Fruit fly (Drosophila melanogaster) whole organism, embryonic: Measurements from ENCODE around the gene CG17650.

ENCODE experiments used
- Antp ChIP-seq: fragments of 200-800 bp; sonication (Bioruptor generic); optimal IDR thresholded peaks from 3 replicates; lab custom pipeline; 2016; ENCODE audit warnings: missing biosample characterization, missing genetic modification characterization
- CG10267 ChIP-seq: fragments of 200-800 bp; sonication (Bioruptor generic); optimal IDR thresholded peaks from 2 replicates; lab custom pipeline; 2018; ENCODE audit warnings: missing biosample characterization, mild to moderate bottlenecking, missing genetic modification characterization, moderate library complexity
- CG10274 ChIP-seq: fragments of 200-800 bp; sonication (Bioruptor generic); optimal IDR thresholded peaks from 3 replicates; lab custom pipeline; 2017; ENCODE audit warnings: missing biosample characterization, mild to moderate bottlenecking, missing genetic modification characterization
- CG11093 ChIP-seq: fragments of 200-800 bp; sonication (Bioruptor generic); IDR thresholded peaks from 3 replicates; pipeline ENCODE4 v1.3.6; 2022; ENCODE audit warnings: missing biosample characterization, missing genetic modification characterization
- CG11504 ChIP-seq: fragments of 200-800 bp; sonication (Bioruptor generic); optimal IDR thresholded peaks from 3 replicates; lab custom pipeline; 2019; ENCODE audit warnings: missing biosample characterization, mild to moderate bottlenecking, missing genetic modification characterization, moderate library complexity
- CG13894 ChIP-seq: fragments of 200-800 bp; sonication (Bioruptor generic); optimal IDR thresholded peaks from 3 replicates; lab custom pipeline; 2018; ENCODE audit warnings: missing biosample characterization, mild to moderate bottlenecking, missing genetic modification characterization, moderate library complexity
- CG14860 ChIP-seq: fragments of 200-800 bp; sonication (Bioruptor generic); IDR thresholded peaks from 3 replicates; pipeline ENCODE4 v1.3.6; 2022; ENCODE audit warnings: missing biosample characterization, missing genetic modification characterization; ENCODE audit not compliant: partially characterized antibody
- CG15011 ChIP-seq: fragments of 200-800 bp; sonication (Bioruptor generic); optimal IDR thresholded peaks from 3 replicates; lab custom pipeline; 2018; ENCODE audit warnings: missing biosample characterization, mild to moderate bottlenecking, missing genetic modification characterization
- CG18262 ChIP-seq: fragments of 200-800 bp; optimal IDR thresholded peaks from 3 replicates; lab custom pipeline; 2019; ENCODE audit warnings: missing biosample characterization, mild to moderate bottlenecking, missing genetic modification characterization, moderate library complexity
- CG18476 ChIP-seq: fragments of 200-800 bp; sonication (Bioruptor generic); optimal IDR thresholded peaks from 2 replicates; lab custom pipeline; 2016; ENCODE audit warnings: missing biosample characterization, mild to moderate bottlenecking, missing genetic modification characterization
- CG4854 ChIP-seq: fragments of 200-800 bp; sonication (Bioruptor generic); optimal IDR thresholded peaks from 2 replicates; lab custom pipeline; 2016; ENCODE audit warnings: missing biosample characterization, missing genetic modification characterization, inconsistent platforms
- CG6791 ChIP-seq: fragments of 200-800 bp; sonication (Bioruptor generic); IDR thresholded peaks from 3 replicates; pipeline ENCODE4 v1.3.6; 2022; ENCODE audit warnings: missing biosample characterization, missing genetic modification characterization; ENCODE audit not compliant: partially characterized antibody
- CG6813 ChIP-seq: fragments of 200-800 bp; sonication (Bioruptor generic); optimal IDR thresholded peaks from 2 replicates; lab custom pipeline; 2017; ENCODE audit warnings: missing biosample characterization, missing genetic modification characterization, mild to moderate bottlenecking, moderate library complexity, missing genetic modification reagents
- CG7357 ChIP-seq: fragments of 200-800 bp; sonication (Bioruptor generic); IDR thresholded peaks from 3 replicates; pipeline ENCODE4 v1.3.6; 2022; ENCODE audit warnings: missing biosample characterization, missing genetic modification characterization
- CG7556 ChIP-seq: fragments of 200-800 bp; sonication (Bioruptor generic); optimal IDR thresholded peaks from 2 replicates; lab custom pipeline; 2017; ENCODE audit warnings: missing biosample characterization, mild to moderate bottlenecking, missing genetic modification characterization
- CG7963 ChIP-seq: fragments of 200-800 bp; sonication (Bioruptor generic); IDR thresholded peaks from 3 replicates; pipeline ENCODE4 v1.3.6; 2022; ENCODE audit warnings: missing biosample characterization, missing genetic modification characterization; ENCODE audit not compliant: partially characterized antibody
- CG7987 ChIP-seq: fragments of 200-800 bp; sonication (Bioruptor generic); optimal IDR thresholded peaks from 2 replicates; lab custom pipeline; 2018; ENCODE audit warnings: missing biosample characterization, mild to moderate bottlenecking, missing genetic modification characterization, moderate library complexity
- Camta ChIP-seq: fragments of 200-800 bp; sonication (Bioruptor generic); optimal IDR thresholded peaks from 2 replicates; lab custom pipeline; 2016; ENCODE audit warnings: missing biosample characterization, missing genetic modification characterization
- Dbx ChIP-seq: fragments of 200-800 bp; sonication (Bioruptor generic); IDR thresholded peaks from 3 replicates; pipeline ENCODE4 v1.3.6; 2022; ENCODE audit warnings: missing biosample characterization, missing genetic modification characterization
- HmgD ChIP-seq: fragments of 200-800 bp; sonication (Bioruptor generic); optimal IDR thresholded peaks from 3 replicates; lab custom pipeline; 2016; ENCODE audit warnings: missing biosample characterization, missing genetic modification characterization
- Hmx ChIP-seq: fragments of 200-800 bp; sonication (Bioruptor generic); optimal IDR thresholded peaks from 2 replicates; lab custom pipeline; 2016; ENCODE audit warnings: missing biosample characterization, missing genetic modification characterization
- MESR4 ChIP-seq: fragments of 200-800 bp; sonication (Bioruptor generic); optimal IDR thresholded peaks from 2 replicates; lab custom pipeline; 2018; ENCODE audit warnings: missing biosample characterization, mild to moderate bottlenecking, missing genetic modification characterization, moderate library complexity
- Mad ChIP-seq: fragments of 200-800 bp; sonication (Bioruptor generic); optimal IDR thresholded peaks from 2 replicates; lab custom pipeline; 2016; ENCODE audit warnings: missing biosample characterization, missing genetic modification characterization
- Max ChIP-seq: fragments of 200-800 bp; sonication (Bioruptor generic); optimal IDR thresholded peaks from 2 replicates; lab custom pipeline; 2016; ENCODE audit warnings: missing biosample characterization, mild to moderate bottlenecking, missing genetic modification characterization
- Myb ChIP-seq: fragments of 200-800 bp; sonication (Bioruptor generic); optimal IDR thresholded peaks from 2 replicates; lab custom pipeline; 2016; ENCODE audit warnings: missing biosample characterization, missing genetic modification characterization
- NK7.1 ChIP-seq: fragments of 200-800 bp; sonication (Bioruptor generic); optimal IDR thresholded peaks from 3 replicates; lab custom pipeline; 2016; ENCODE audit warnings: missing biosample characterization, missing genetic modification characterization
- Nf-YA ChIP-seq: fragments of 200-800 bp; sonication (Bioruptor generic); IDR thresholded peaks from 2 replicates; pipeline ENCODE4 v1.3.6; 2022; ENCODE audit warnings: missing biosample characterization, missing genetic modification characterization
- Oaz ChIP-seq: fragments of 200-800 bp; sonication (Bioruptor generic); IDR thresholded peaks from 2 replicates; pipeline ENCODE4 v1.3.6; 2022; ENCODE audit warnings: missing biosample characterization, missing genetic modification characterization
- Oli ChIP-seq: fragments of 200-800 bp; sonication (Bioruptor generic); optimal IDR thresholded peaks from 2 replicates; lab custom pipeline; 2018; ENCODE audit warnings: missing biosample characterization, mild to moderate bottlenecking, missing genetic modification characterization, moderate library complexity
- Rx ChIP-seq: fragments of 200-800 bp; sonication (Bioruptor generic); IDR thresholded peaks from 2 replicates; pipeline ENCODE4 v1.3.6; 2022; ENCODE audit warnings: missing biosample characterization, missing genetic modification characterization
- ab ChIP-seq: fragments of 200-800 bp; sonication (Bioruptor generic); optimal IDR thresholded peaks from 2 replicates; lab custom pipeline; 2016; ENCODE audit warnings: missing biosample characterization, missing genetic modification characterization
- bbx ChIP-seq: fragments of 200-800 bp; sonication (Bioruptor generic); IDR thresholded peaks from 2 replicates; pipeline ENCODE4 v1.3.6; 2022; ENCODE audit warnings: missing biosample characterization, missing genetic modification characterization; ENCODE audit not compliant: partially characterized antibody
- cg ChIP-seq: fragments of 200-800 bp; sonication (Bioruptor generic); optimal IDR thresholded peaks from 3 replicates; lab custom pipeline; 2019; ENCODE audit warnings: missing biosample characterization, mild to moderate bottlenecking, missing genetic modification characterization, moderate library complexity
- chif ChIP-seq, 2 experiments: fragments of 200-800 bp; sonication (Bioruptor generic); optimal IDR thresholded peaks; 3 replicates each; lab custom pipeline; 2016; ENCODE audit warnings: missing biosample characterization in 2 of 2, missing genetic modification characterization in 2 of 2
- chm ChIP-seq: fragments of 200-800 bp; sonication (Bioruptor generic); IDR thresholded peaks from 2 replicates; pipeline ENCODE4 v1.3.6; 2022; ENCODE audit warnings: missing biosample characterization, missing genetic modification characterization
- crc ChIP-seq: fragments of 200-800 bp; sonication (Bioruptor generic); optimal IDR thresholded peaks from 2 replicates; lab custom pipeline; 2016; ENCODE audit warnings: missing biosample characterization, missing genetic modification characterization
- gsb-n ChIP-seq: fragments of 200-800 bp; sonication (Bioruptor generic); optimal IDR thresholded peaks from 3 replicates; lab custom pipeline; 2018; ENCODE audit warnings: missing biosample characterization, mild to moderate bottlenecking, missing genetic modification characterization
- hth ChIP-seq: fragments of >200 bp; optimal IDR thresholded peaks from 2 replicates; lab custom pipeline; 2017; ENCODE audit warnings: inconsistent platforms
- nerfin-1 ChIP-seq: fragments of 200-800 bp; sonication (Bioruptor generic); optimal IDR thresholded peaks from 3 replicates; lab custom pipeline; 2019; ENCODE audit warnings: missing biosample characterization, mild to moderate bottlenecking, missing genetic modification characterization, moderate library complexity
- row ChIP-seq: fragments of 200-800 bp; sonication (Bioruptor generic); IDR thresholded peaks from 3 replicates; pipeline ENCODE4 v1.3.6; 2022; ENCODE audit warnings: missing biosample characterization, missing genetic modification characterization
- sens-2 ChIP-seq: fragments of 200-800 bp; sonication (Bioruptor generic); IDR thresholded peaks from 2 replicates; pipeline ENCODE4 v1.3.6; 2022; ENCODE audit warnings: missing biosample characterization, missing genetic modification characterization
- sob ChIP-seq: fragments of 200-800 bp; sonication (Bioruptor generic); IDR thresholded peaks from 2 replicates; pipeline ENCODE4 v1.3.6; 2022; ENCODE audit warnings: missing biosample characterization, missing genetic modification characterization
- toy ChIP-seq: fragments of 200-800 bp; sonication (Bioruptor generic); IDR thresholded peaks from 2 replicates; pipeline ENCODE4 v1.3.6; 2022; ENCODE audit warnings: missing biosample characterization, missing genetic modification characterization
- twi ChIP-seq: fragments of 200-800 bp; optimal IDR thresholded peaks from 2 replicates; lab custom pipeline; 2019; ENCODE audit warnings: missing biosample characterization, mild to moderate bottlenecking, missing genetic modification characterization, moderate library complexity
- wor ChIP-seq: fragments of 200-800 bp; sonication (Bioruptor generic); IDR thresholded peaks from 2 replicates; pipeline ENCODE4 v1.3.6; 2022; ENCODE audit warnings: missing biosample characterization, missing genetic modification characterization
- z ChIP-seq: fragments of 200-800 bp; sonication (Bioruptor generic); IDR thresholded peaks from 3 replicates; pipeline ENCODE4 v1.3.6; 2022; ENCODE audit warnings: missing biosample characterization, missing genetic modification characterization
- zen2 ChIP-seq: fragments of 200-800 bp; sonication (Bioruptor generic); IDR thresholded peaks from 3 replicates; pipeline ENCODE4 v1.3.6; 2022; ENCODE audit warnings: missing biosample characterization, missing genetic modification characterization; ENCODE audit not compliant: partially characterized antibody
- zfh1 ChIP-seq: fragments of 200-800 bp; sonication (Bioruptor generic); IDR thresholded peaks from 3 replicates; pipeline ENCODE4 v1.3.6; 2022; ENCODE audit warnings: missing biosample characterization, missing genetic modification characterization

Gene CG17650

DNA sequence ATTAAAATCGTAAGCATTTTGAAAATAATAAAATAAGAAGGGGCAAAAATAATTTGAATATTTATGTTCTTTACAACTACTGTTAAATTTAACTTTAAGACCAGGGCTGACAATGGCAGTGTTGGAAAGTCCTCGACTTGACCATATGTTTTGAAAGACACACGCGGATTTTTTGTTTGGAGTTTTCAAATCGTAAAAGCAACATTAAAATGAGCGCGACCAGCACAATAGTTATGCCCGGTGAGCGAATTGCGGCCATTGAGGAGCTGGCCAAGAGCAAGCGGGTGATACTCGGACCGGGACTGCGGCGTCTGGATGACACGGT is 30.3 kb downstream of the CG17650 start, which contains the start of gene Rrp40 (continued):
- TF ChIP-seq twi (peak; percentile 50), cg (GFP tag; lab: Kevin White, UChicago) (peak; percentile 49), nerfin-1 (no peak), CG6791 (GFP tag; lab: Robert Waterston, UW) (0 out of 3 replicates have a peak, but pooled peaks have one; percentile 8), CG7357 (no peak), Max (GFP tag; lab: Kevin White, UChicago) (peak; percentile 3), CG10267 (tag; lab: Kevin White, UChicago) (peak; percentile 94)

DNA sequence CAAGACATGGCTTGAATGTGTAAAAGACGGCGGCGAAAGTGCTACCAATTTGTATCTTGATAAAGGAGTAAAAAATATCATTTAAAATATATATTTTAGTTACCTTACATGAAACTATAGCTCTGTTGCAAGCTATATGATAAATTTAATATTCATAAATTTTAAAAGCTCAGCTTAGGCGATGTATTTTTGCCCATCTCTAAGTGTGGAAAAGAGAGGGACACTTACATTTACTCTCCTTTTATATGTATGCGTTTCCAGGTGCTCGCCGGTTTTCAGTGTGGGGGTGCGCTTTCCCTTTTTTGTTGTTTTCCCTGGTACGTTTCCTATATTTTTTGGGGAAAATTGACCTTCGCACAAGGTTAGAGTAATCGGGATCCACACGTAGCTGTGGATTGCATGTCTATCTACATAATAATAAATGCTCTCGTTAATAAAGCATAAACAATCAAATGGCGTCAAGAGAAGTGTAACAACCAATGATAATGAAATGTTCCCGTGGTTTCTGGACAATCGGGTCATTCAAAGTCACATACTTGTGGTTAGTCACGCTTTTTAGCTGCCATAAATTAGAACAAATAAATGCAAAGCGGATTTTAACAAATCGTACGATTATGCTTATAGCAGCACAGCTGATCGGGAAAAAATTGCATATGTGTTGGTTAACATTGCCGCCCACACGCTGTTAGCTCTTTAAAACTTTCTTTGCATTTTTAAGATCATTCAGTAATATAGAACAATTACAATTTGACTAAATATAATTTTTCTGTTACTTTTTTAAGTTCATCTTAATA is 30.9 kb downstream of the CG17650 start:
- TF ChIP-seq NK7.1 (GFP tag; lab: Kevin White, UChicago): peak; percentile 74
- peak; percentile 94 for TF ChIP-seq CG18262 (tag; lab: Kevin White, UChicago)
- TF ChIP-seq CG13894 (tag; lab: Kevin White, UChicago): peak; percentile 98
- TF ChIP-seq zen2 (GFP tag; lab: Robert Waterston, UW): no peak; the same call in 2 of the 3 replicates
- 0 out of 3 replicates have a peak, but pooled peaks have one; percentile 42 for TF ChIP-seq z
- peak; percentile 98 for TF ChIP-seq Oli (tag; lab: Kevin White, UChicago)
- TF ChIP-seq sens-2: peak; percentile 89
- peak; percentile 78 for TF ChIP-seq bbx (GFP tag; lab: Robert Waterston, UW)
- TF ChIP-seq CG11504: peak; percentile 97
- TF ChIP-seq gsb-n: peak; percentile 97
- peak; percentile 94 for TF ChIP-seq CG15011 (GFP tag; lab: Kevin White, UChicago)
- peak; percentile 58; the same call in 1 of the 3 replicates for TF ChIP-seq CG7963
- peak; percentile 51 to 84 for TF ChIP-seq chif (GFP tag; optimal IDR thresholded peaks at IDR 0.05; lab: Kevin White, UChicago)
- TF ChIP-seq toy (GFP tag; lab: Robert Waterston, UW): peak; percentile 93
- peak; percentile 92 for TF ChIP-seq Nf-YA (GFP tag; lab: Robert Waterston, UW)
- peak; percentile 85 for TF ChIP-seq CG10274 (GFP tag; lab: Kevin White, UChicago)
- peak; percentile 17 for TF ChIP-seq ab
- TF ChIP-seq HmgD (GFP tag; lab: Kevin White, UChicago): no peak
- TF ChIP-seq CG11093 (GFP tag; lab: Robert Waterston, UW): peak; percentile 91
- peak; percentile 77 for TF ChIP-seq Hmx (GFP tag; lab: Kevin White, UChicago)
- TF ChIP-seq Dbx (GFP tag; lab: Robert Waterston, UW): peak; percentile 99
- TF ChIP-seq CG6813: peak; percentile 92
- peak; percentile 54 for TF ChIP-seq Myb (GFP tag; lab: Kevin White, UChicago)
- peak; percentile 91 for TF ChIP-seq CG14860 (GFP tag; lab: Robert Waterston, UW)
- peak; percentile 81 for TF ChIP-seq Camta
- peak; percentile 99 for TF ChIP-seq row
- TF ChIP-seq sob (GFP tag; lab: Robert Waterston, UW): peak; percentile 98
- TF ChIP-seq Mad (GFP tag; lab: Kevin White, UChicago): peak; percentile 94
- peak; percentile 62 for TF ChIP-seq CG7987 (GFP tag; lab: Kevin White, UChicago)
- peak; percentile 92 for TF ChIP-seq Rx (GFP tag; lab: Robert Waterston, UW)
- no peak for TF ChIP-seq crc
- peak; percentile 96 for TF ChIP-seq Oaz
- TF ChIP-seq hth (lab: Kevin White, UChicago): no peak
- peak; percentile 97 for TF ChIP-seq zfh1 (GFP tag; lab: Robert Waterston, UW)
- peak; percentile 94 for TF ChIP-seq CG18476 (GFP tag; lab: Kevin White, UChicago)
- TF ChIP-seq CG7556: peak; percentile 99
- peak; percentile 95 for TF ChIP-seq chm (GFP tag; lab: Robert Waterston, UW)
- peak; percentile 95 for TF ChIP-seq wor (GFP tag; lab: Robert Waterston, UW)
- peak; percentile 92 for TF ChIP-seq CG4854 (GFP tag; lab: Kevin White, UChicago)
- TF ChIP-seq MESR4 (GFP tag; lab: Kevin White, UChicago): peak; percentile 17
- peak; percentile 74 for TF ChIP-seq Antp
